Fruit fly (Drosophila melanogaster): Measurements from ENCODE around the gene CG3078.

Gene CG3078

dm6 chrX:2306307-2306706, 46.6 kb upstream of the CG3078 start (continued):
- TF ChIP-seq salr (GFP tag; optimal IDR thresholded peaks at IDR 0.05) (peak in 1 of 2 experiments; percentile 82), Gug (GFP tag; IDR thresholded peaks at IDR 0.05) (peak; percentile 62), acj6 (GFP tag; optimal IDR thresholded peaks at IDR 0.05) (peak; percentile 77), CG3919 (GFP tag; optimal IDR thresholded peaks at IDR 0.05) (peak; percentile 72), lz (GFP tag; optimal IDR thresholded peaks at IDR 0.05) (peak; percentile 81), svp (GFP tag) (peak; percentile 72), CG9139 (GFP tag; optimal IDR thresholded peaks at IDR 0.05) (no peak), CG10631 (GFP tag; optimal IDR thresholded peaks at IDR 0.05) (peak; percentile 82)

- TF ChIP-seq ss (GFP tag; optimal IDR thresholded peaks at IDR 0.05) = peak; percentile 53
- no peak for TF ChIP-seq pdm3 (GFP tag; optimal IDR thresholded peaks at IDR 0.05)
- no peak for TF ChIP-seq net (GFP tag; optimal IDR thresholded peaks at IDR 0.05)
- no peak for TF ChIP-seq cyc (GFP tag; optimal IDR thresholded peaks at IDR 0.05)
- peak; percentile 32 for TF ChIP-seq Sox14 (GFP tag; optimal IDR thresholded peaks at IDR 0.05)
- TF ChIP-seq Sox102F (GFP tag; optimal IDR thresholded peaks at IDR 0.05) = no peak
- TF ChIP-seq Smox (GFP tag; optimal IDR thresholded peaks at IDR 0.05) = no peak
- TF ChIP-seq CG34406 (GFP tag; optimal IDR thresholded peaks at IDR 0.05) = no peak
- TF ChIP-seq CG31627 (GFP tag; optimal IDR thresholded peaks at IDR 0.05) = no peak
- no peak for TF ChIP-seq CG10669 (GFP tag; optimal IDR thresholded peaks at IDR 0.05)
- no peak for TF ChIP-seq lz (GFP tag; optimal IDR thresholded peaks at IDR 0.05)
- no peak for TF ChIP-seq Lpt (GFP tag; optimal IDR thresholded peaks at IDR 0.05)
- no peak for TF ChIP-seq CG16779 (tag; optimal IDR thresholded peaks at IDR 0.05)
- TF ChIP-seq CG11294 (GFP tag; IDR thresholded peaks at IDR 0.05) = no peak
- no peak for TF ChIP-seq Sox15 (GFP tag; optimal IDR thresholded peaks at IDR 0.05)
- no peak for TF ChIP-seq Met (GFP tag; optimal IDR thresholded peaks at IDR 0.05)
- peak; percentile 68 for TF ChIP-seq dsx (GFP tag; optimal IDR thresholded peaks at IDR 0.05; ENCODE audit: poor library complexity, severe bottlenecking)
- TF ChIP-seq salr (GFP tag; optimal IDR thresholded peaks at IDR 0.05) = no peak
- no peak for TF ChIP-seq CG1621 (tag; optimal IDR thresholded peaks at IDR 0.05)
- TF ChIP-seq OdsH (GFP tag; optimal IDR thresholded peaks at IDR 0.05) = no peak
- no peak for TF ChIP-seq Hr38 (GFP tag; optimal IDR thresholded peaks at IDR 0.05)
- no peak for TF ChIP-seq fd59A (GFP tag; optimal IDR thresholded peaks at IDR 0.05)
- no peak for TF ChIP-seq Ets21C (GFP tag; optimal IDR thresholded peaks at IDR 0.05)
- TF ChIP-seq fkh (GFP tag; optimal IDR thresholded peaks at IDR 0.05) = peak; percentile 38
- no peak for TF ChIP-seq Hr39 (GFP tag; optimal IDR thresholded peaks at IDR 0.05)
- TF ChIP-seq topi (GFP tag; optimal IDR thresholded peaks at IDR 0.05) = no peak
- no peak for TF ChIP-seq CG3032 (tag; optimal IDR thresholded peaks at IDR 0.05)
- TF ChIP-seq dac (GFP tag; optimal IDR thresholded peaks at IDR 0.05) = no peak
- TF ChIP-seq Ets96B (tag; optimal IDR thresholded peaks at IDR 0.05) = no peak
- TF ChIP-seq CG11762 (GFP tag; optimal IDR thresholded peaks at IDR 0.05; ENCODE audit: insufficient read depth) = no peak
- no peak; the same call in 2 of the 3 replicates for TF ChIP-seq eg (GFP tag; IDR thresholded peaks at IDR 0.05)
- peak; percentile 73 for TF ChIP-seq svp (GFP tag)
- peak; percentile 14 for TF ChIP-seq CG6854 (GFP tag; optimal IDR thresholded peaks at IDR 0.05)
- TF ChIP-seq CG6276 (GFP tag; optimal IDR thresholded peaks at IDR 0.05) = no peak
- TF ChIP-seq fd85E (GFP tag; optimal IDR thresholded peaks at IDR 0.05) = peak; percentile 5
- TF ChIP-seq CG6163 (GFP tag; IDR thresholded peaks at IDR 0.05) = peak; percentile 48; the same call in 1 of the 3 replicates
- TF ChIP-seq acj6 (GFP tag; optimal IDR thresholded peaks at IDR 0.05) = no peak
- no peak for TF ChIP-seq Eip93F (GFP tag; optimal IDR thresholded peaks at IDR 0.05)
- no peak for TF ChIP-seq spab (GFP tag; optimal IDR thresholded peaks at IDR 0.05)
- no peak for TF ChIP-seq vri (GFP tag; optimal IDR thresholded peaks at IDR 0.05)
- TF ChIP-seq Eip78C (GFP tag) = no peak
- TF ChIP-seq CG8319 (GFP tag; optimal IDR thresholded peaks at IDR 0.05) = no peak
- TF ChIP-seq Hr4 (GFP tag; optimal IDR thresholded peaks at IDR 0.05) = no peak
- no peak for TF ChIP-seq CG3919 (GFP tag; optimal IDR thresholded peaks at IDR 0.05)
- TF ChIP-seq CG8632 (GFP tag; optimal IDR thresholded peaks at IDR 0.05) = no peak
- no peak for TF ChIP-seq CG6808 (GFP tag; optimal IDR thresholded peaks at IDR 0.05)
- TF ChIP-seq CG15336 (GFP tag; IDR thresholded peaks at IDR 0.05) = no peak
Measured at dm6 chrX:2305842-2306300, 46.2 kb upstream of the CG3078 start.
